Fruit fly (Drosophila melanogaster) whole organism, prepupa: ENCODE results near the gene CG31445.

Experiments used
- CG10631 ChIP-seq: fragments of 200-800 bp; sonication (Bioruptor generic); optimal IDR thresholded peaks from 2 replicates; lab custom pipeline; 2016; ENCODE audit warnings: missing biosample characterization, missing genetic modification characterization
- CG11294 ChIP-seq: fragments of 200-800 bp; sonication (Bioruptor generic); IDR thresholded peaks from 2 replicates; pipeline ENCODE4 v1.3.6; 2022; ENCODE audit warnings: missing biosample characterization, missing genetic modification characterization
- CG15336 ChIP-seq: fragments of 200-800 bp; sonication (Bioruptor generic); IDR thresholded peaks from 2 replicates; pipeline ENCODE4 v1.3.6; 2022; ENCODE audit warnings: missing biosample characterization, missing genetic modification characterization
- CG3032 ChIP-seq: fragments of 200-800 bp; optimal IDR thresholded peaks from 2 replicates; lab custom pipeline; 2019; ENCODE audit warnings: missing biosample characterization, mild to moderate bottlenecking, missing genetic modification characterization, moderate library complexity
- CG31627 ChIP-seq: fragments of 200-800 bp; sonication (Bioruptor generic); optimal IDR thresholded peaks from 3 replicates; lab custom pipeline; 2016; ENCODE audit warnings: missing biosample characterization, missing genetic modification characterization
- CG32006 ChIP-seq: fragments of 200-800 bp; sonication (Bioruptor generic); optimal IDR thresholded peaks from 3 replicates; lab custom pipeline; 2017; ENCODE audit warnings: missing biosample characterization, mild to moderate bottlenecking, missing genetic modification characterization
- CG34406 ChIP-seq: fragments of 200-800 bp; sonication (Bioruptor generic); optimal IDR thresholded peaks from 3 replicates; lab custom pipeline; 2016; ENCODE audit warnings: missing biosample characterization, missing genetic modification characterization
- CG6163 ChIP-seq: fragments of 200-800 bp; sonication (Bioruptor generic); IDR thresholded peaks from 3 replicates; pipeline ENCODE4 v1.3.6; 2022; ENCODE audit warnings: missing biosample characterization, missing genetic modification characterization
- CG6276 ChIP-seq: fragments of 200-800 bp; sonication (Bioruptor generic); optimal IDR thresholded peaks from 2 replicates; lab custom pipeline; 2017; ENCODE audit warnings: missing biosample characterization, mild to moderate bottlenecking, missing genetic modification characterization
- CG6792 ChIP-seq: fragments of 200-800 bp; sonication (Bioruptor generic); optimal IDR thresholded peaks from 3 replicates; lab custom pipeline; 2016; ENCODE audit warnings: missing biosample characterization, missing genetic modification characterization
- CG6854 ChIP-seq: fragments of 200-800 bp; sonication (Bioruptor generic); optimal IDR thresholded peaks from 2 replicates; lab custom pipeline; 2017; ENCODE audit warnings: missing biosample characterization, mild to moderate bottlenecking, missing genetic modification characterization
- CG8119 ChIP-seq: fragments of 200-800 bp; sonication (Bioruptor generic); IDR thresholded peaks from 3 replicates; pipeline ENCODE4 v1.3.6; 2022; ENCODE audit warnings: missing biosample characterization, missing genetic modification characterization
- CG8319 ChIP-seq: fragments of 200-800 bp; sonication (Bioruptor generic); optimal IDR thresholded peaks from 3 replicates; lab custom pipeline; 2016; ENCODE audit warnings: missing biosample characterization, missing genetic modification characterization
- CG8632 ChIP-seq: fragments of 200-800 bp; sonication (Bioruptor generic); optimal IDR thresholded peaks from 3 replicates; lab custom pipeline; 2016; ENCODE audit warnings: missing biosample characterization, missing genetic modification characterization
- CG9139 ChIP-seq: fragments of 200-800 bp; sonication (Bioruptor generic); optimal IDR thresholded peaks from 3 replicates; lab custom pipeline; 2017; ENCODE audit warnings: missing biosample characterization, mild to moderate bottlenecking, missing genetic modification characterization
- Eip78C ChIP-seq: fragments of 200-800 bp; sonication (Bioruptor generic); peaks from one replicate; lab custom pipeline; 2016; ENCODE audit warnings: missing biosample characterization, missing genetic modification characterization
- Eip93F ChIP-seq: fragments of 200-800 bp; sonication (Bioruptor generic); optimal IDR thresholded peaks from 2 replicates; lab custom pipeline; 2016; ENCODE audit warnings: missing biosample characterization, mild to moderate bottlenecking, missing genetic modification characterization
- Ets21C ChIP-seq: fragments of 200-800 bp; sonication (Bioruptor generic); optimal IDR thresholded peaks from 3 replicates; lab custom pipeline; 2016; ENCODE audit warnings: missing biosample characterization, missing genetic modification characterization
- Ets96B ChIP-seq: fragments of 200-800 bp; optimal IDR thresholded peaks from 2 replicates; lab custom pipeline; 2019; ENCODE audit warnings: missing biosample characterization, mild to moderate bottlenecking, missing genetic modification characterization, moderate library complexity
- Gug ChIP-seq: fragments of 200-800 bp; sonication (Bioruptor generic); IDR thresholded peaks from 2 replicates; pipeline ENCODE4 v1.3.6; 2022; ENCODE audit warnings: missing biosample characterization, missing genetic modification characterization
- Hr38 ChIP-seq: sonication (Bioruptor generic); optimal IDR thresholded peaks from 2 replicates; lab custom pipeline; 2016; ENCODE audit warnings: missing biosample characterization, missing genetic modification characterization
- Hr4 ChIP-seq: fragments of 200-800 bp; sonication (Bioruptor generic); optimal IDR thresholded peaks from 3 replicates; lab custom pipeline; 2016; ENCODE audit warnings: missing biosample characterization, missing genetic modification characterization
- Lpt ChIP-seq: fragments of 200-800 bp; sonication (Bioruptor generic); optimal IDR thresholded peaks from 3 replicates; lab custom pipeline; 2016; ENCODE audit warnings: missing biosample characterization, missing genetic modification characterization
- Met ChIP-seq: fragments of 200-800 bp; sonication (Bioruptor generic); optimal IDR thresholded peaks from 3 replicates; lab custom pipeline; 2016; ENCODE audit warnings: missing biosample characterization, missing genetic modification characterization
- Smox ChIP-seq: fragments of 200-800 bp; sonication (Bioruptor generic); optimal IDR thresholded peaks from 3 replicates; lab custom pipeline; 2016; ENCODE audit warnings: missing biosample characterization, missing genetic modification characterization
- Sox102F ChIP-seq: fragments of 200-800 bp; sonication (Bioruptor generic); optimal IDR thresholded peaks from 2 replicates; lab custom pipeline; 2016; ENCODE audit warnings: missing biosample characterization, mild to moderate bottlenecking, missing genetic modification characterization
- Sox14 ChIP-seq: fragments of 200-800 bp; sonication (Bioruptor generic); optimal IDR thresholded peaks from 3 replicates; lab custom pipeline; 2016; ENCODE audit warnings: missing biosample characterization, missing genetic modification characterization
- Sox15 ChIP-seq: fragments of 200-800 bp; sonication (Bioruptor generic); optimal IDR thresholded peaks from 3 replicates; lab custom pipeline; 2016; ENCODE audit warnings: missing biosample characterization, missing genetic modification characterization
- acj6 ChIP-seq: fragments of 200-800 bp; sonication (Bioruptor generic); optimal IDR thresholded peaks from 3 replicates; lab custom pipeline; 2016; ENCODE audit warnings: missing biosample characterization, missing genetic modification characterization
- cyc ChIP-seq: fragments of 200-800 bp; sonication (Bioruptor generic); optimal IDR thresholded peaks from 3 replicates; lab custom pipeline; 2016; ENCODE audit warnings: missing biosample characterization, missing genetic modification characterization
- dac ChIP-seq: fragments of 200-800 bp; sonication (Bioruptor generic); optimal IDR thresholded peaks from 2 replicates; lab custom pipeline; 2017; ENCODE audit warnings: missing biosample characterization, mild to moderate bottlenecking, missing genetic modification characterization
- esn ChIP-seq: fragments of 200-800 bp; sonication (Bioruptor generic); optimal IDR thresholded peaks from 2 replicates; lab custom pipeline; 2016; ENCODE audit warnings: missing biosample characterization, mild to moderate bottlenecking, missing genetic modification characterization, moderate library complexity
- fd59A ChIP-seq: fragments of 200-800 bp; sonication (Bioruptor generic); optimal IDR thresholded peaks from 2 replicates; lab custom pipeline; 2017; ENCODE audit warnings: missing biosample characterization, mild to moderate bottlenecking, missing genetic modification characterization, missing genetic modification reagents
- fkh ChIP-seq: fragments of 200-800 bp; sonication (Bioruptor generic); optimal IDR thresholded peaks from 3 replicates; lab custom pipeline; 2017; ENCODE audit warnings: missing biosample characterization, mild to moderate bottlenecking, missing genetic modification characterization, moderate library complexity
- pdm3 ChIP-seq: fragments of 200-800 bp; sonication (Bioruptor generic); optimal IDR thresholded peaks from 3 replicates; lab custom pipeline; 2016; ENCODE audit warnings: missing biosample characterization, missing genetic modification characterization
- salr ChIP-seq, 2 experiments: fragments of 200-800 bp; sonication (Bioruptor generic); optimal IDR thresholded peaks; 3 replicates each; lab custom pipeline; 2016 to 2018; ENCODE audit warnings: missing biosample characterization in 2 of 2, missing genetic modification characterization in 2 of 2, mild to moderate bottlenecking in 1 of 2
- ss ChIP-seq, 2 experiments: fragments of 200-800 bp; sonication (Bioruptor generic); optimal IDR thresholded peaks; 2 replicates in 1 of 2; 3 replicates in 1 of 2; lab custom pipeline; 2017 to 2018; ENCODE audit warnings: mild to moderate bottlenecking in 2 of 2, missing biosample characterization in 2 of 2, missing genetic modification characterization in 2 of 2, moderate library complexity in 1 of 2
- svp ChIP-seq: fragments of 200-800 bp; sonication (Bioruptor generic); peaks from one replicate; lab custom pipeline; 2016; ENCODE audit warnings: missing biosample characterization, missing genetic modification characterization

The CG31445 gene

dm6 chr3R:29199807-29200693, 44.6 kb downstream of the CG31445 start, which contains the start of gene CG11899 (continued):
- TF ChIP-seq Smox (peak; percentile 74), CG8319 (peak; percentile 54), dac (GFP tag; lab: Kevin White, UChicago) (peak; percentile 71), svp (GFP tag; lab: Kevin White, UChicago) (peak; percentile 98), CG31627 (GFP tag; lab: Kevin White, UChicago) (peak; percentile 74), CG11294 (GFP tag; lab: Robert Waterston, UW) (peak; percentile 41; the same call in 1 of the 2 replicates), Sox15 (GFP tag; lab: Kevin White, UChicago) (peak; percentile 25), Sox14 (GFP tag; lab: Kevin White, UChicago) (peak; percentile 96), CG9139 (GFP tag; lab: Kevin White, UChicago) (peak; percentile 59), fkh (GFP tag; lab: Kevin White, UChicago) (peak; percentile 39), CG6276 (GFP tag; lab: Kevin White, UChicago) (peak; percentile 61), CG6163 (GFP tag; lab: Robert Waterston, UW) (peak; percentile 95), ss (GFP tag; optimal IDR thresholded peaks at IDR 0.05; lab: Kevin White, UChicago) (peak; percentile 75 to 89), CG10631 (GFP tag; lab: Kevin White, UChicago) (peak; percentile 69), CG8632 (GFP tag; lab: Kevin White, UChicago) (peak; percentile 55), CG6854 (GFP tag; lab: Kevin White, UChicago) (peak; percentile 97), Ets96B (tag; lab: Kevin White, UChicago) (peak; percentile 48), fd59A (peak; percentile 59), Lpt (peak; percentile 81), Eip93F (peak; percentile 94), Met (GFP tag; lab: Kevin White, UChicago) (peak; percentile 87), CG8119 (GFP tag; lab: Robert Waterston, UW) (peak; percentile 68), esn (peak; percentile 85), CG3032 (tag; lab: Kevin White, UChicago) (peak; percentile 56), salr (GFP tag; optimal IDR thresholded peaks at IDR 0.05; lab: Kevin White, UChicago) (peak in 1 of 2 experiments; percentile 48), CG34406 (GFP tag; lab: Kevin White, UChicago) (peak; percentile 61), CG6792 (peak; percentile 77), pdm3 (GFP tag; lab: Kevin White, UChicago) (peak; percentile 76)

- TF ChIP-seq Ets21C (no peak), acj6 (GFP tag; lab: Kevin White, UChicago) (no peak), ss (GFP tag; optimal IDR thresholded peaks at IDR 0.05; lab: Kevin White, UChicago) (no peak), CG6276 (GFP tag; lab: Kevin White, UChicago) (no peak), Hr38 (GFP tag; lab: Kevin White, UChicago) (no peak), cyc (GFP tag; lab: Kevin White, UChicago) (no peak), CG3032 (tag; lab: Kevin White, UChicago) (no peak)
Observed at dm6 chr3R:29198299-29198698, 46.3 kb downstream of the CG31445 start.

dm6 chr3R:29196967-29197611, 47.5 kb downstream of the CG31445 start, which contains the start of gene CG14515:
Gene CG14515 (plus strand): TSS chr3R:29197556.
- TF ChIP-seq Ets96B (tag; lab: Kevin White, UChicago), result no peak
- TF ChIP-seq CG32006 (GFP tag; lab: Kevin White, UChicago), result peak; percentile 63
- TF ChIP-seq CG6276 (GFP tag; lab: Kevin White, UChicago), result peak; percentile 58
- peak; percentile 49 for TF ChIP-seq Hr4 (GFP tag; lab: Kevin White, UChicago)
- peak; percentile 70 for TF ChIP-seq Eip78C (GFP tag; lab: Kevin White, UChicago)
- TF ChIP-seq CG8319, result no peak
- TF ChIP-seq Met (GFP tag; lab: Kevin White, UChicago), result no peak
- no peak for TF ChIP-seq Gug (GFP tag; lab: Robert Waterston, UW)
- TF ChIP-seq svp (GFP tag; lab: Kevin White, UChicago), result peak; percentile 20
- no peak for TF ChIP-seq Hr38 (GFP tag; lab: Kevin White, UChicago)
- no peak for TF ChIP-seq Sox102F (GFP tag; lab: Kevin White, UChicago)
- TF ChIP-seq CG15336, result peak; percentile 40
- no peak for TF ChIP-seq ss (GFP tag; optimal IDR thresholded peaks at IDR 0.05; lab: Kevin White, UChicago)
